Fruit fly (Drosophila melanogaster): Measurements from ENCODE around the gene CG12213.
A peak's percentile ranks its signal among the peaks of the same experiment; 100 is the strongest.

DNA sequence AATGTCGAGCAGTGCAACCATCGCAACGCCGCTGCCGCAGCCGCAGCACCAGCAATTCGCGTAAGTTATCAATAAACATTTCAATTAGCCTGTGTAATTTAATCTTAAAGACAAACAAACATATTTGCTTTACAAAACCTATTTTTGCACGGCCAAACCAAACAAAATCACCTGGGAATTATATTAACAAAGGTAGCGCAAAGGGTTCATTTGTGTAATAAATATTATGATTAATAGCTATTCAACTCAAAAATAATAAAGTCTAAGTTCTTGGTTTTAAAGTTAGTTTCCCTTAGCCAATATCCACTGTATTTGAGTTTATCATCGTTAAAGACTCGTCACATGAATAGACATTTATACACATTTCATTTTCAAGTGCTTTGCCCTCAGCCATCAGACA lies 1.7 kb upstream of the CG12213 start:
- TF ChIP-seq Pif1B (GFP tag; optimal IDR thresholded peaks at IDR 0.05) (peak; percentile 10), CG8301 (tag; optimal IDR thresholded peaks at IDR 0.05) (peak; percentile 59)
